Fruit fly (Drosophila melanogaster): Measurements from ENCODE around the gene CG46280.

DNA sequence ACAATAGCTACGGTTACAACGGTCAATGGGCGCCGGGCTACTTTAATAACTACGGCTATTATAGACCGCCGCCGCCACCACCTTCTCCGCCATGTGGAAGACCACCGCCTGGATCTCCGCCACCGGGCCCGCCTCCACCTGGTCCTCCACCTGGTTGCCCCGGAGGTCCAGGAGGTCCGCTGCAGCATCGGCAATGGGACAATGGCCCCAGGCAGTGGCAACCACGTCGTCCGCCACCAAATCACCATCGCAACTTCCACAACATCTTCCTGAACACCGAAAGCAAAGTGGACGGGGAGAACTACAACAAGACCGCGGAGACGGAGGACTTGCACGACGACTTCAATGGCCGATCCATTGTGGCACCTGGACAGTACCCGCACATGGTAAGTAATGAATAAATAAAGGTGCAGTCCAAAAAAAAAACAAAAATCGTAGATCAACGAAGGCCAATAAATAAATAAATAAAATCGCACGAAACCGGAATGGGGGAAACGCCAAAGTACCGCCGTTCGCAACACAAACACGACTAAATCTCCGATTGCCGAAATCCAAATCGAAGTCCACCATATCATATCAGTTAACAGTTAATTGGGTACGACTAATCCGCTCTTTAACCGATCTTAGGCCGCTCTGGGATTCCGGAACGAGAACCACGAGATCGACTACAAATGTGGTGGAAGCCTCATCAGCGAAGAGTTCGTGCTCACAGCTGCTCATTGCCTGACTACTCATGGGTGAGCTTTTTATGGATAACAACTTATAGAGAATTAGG, 12.0 kb upstream of the CG46280 start, which contains the start of gene snk:
- TF ChIP-seq CG8478 (optimal IDR thresholded peaks at IDR 0.05) (no peak), CTCF (optimal IDR thresholded peaks at IDR 0.05) (no peak)
